Fruit fly (Drosophila melanogaster) whole organism, wandering third instar larva: Measurements from ENCODE around the gene DopEcR.
A peak's percentile ranks its signal among the peaks of the same experiment; 100 is the strongest.

Experiments
- Dfd ChIP-seq: fragments of >200 bp; optimal IDR thresholded peaks from 2 replicates; lab custom pipeline; 2017; ENCODE audit warnings: missing biosample characterization, missing genetic modification characterization
- N ChIP-seq: fragments of >200 bp; optimal IDR thresholded peaks from 2 replicates; lab custom pipeline; 2018; ENCODE audit warnings: missing biosample characterization, missing external identifiers, missing genetic modification characterization
- brk ChIP-seq: fragments of 200-800 bp; sonication (Bioruptor generic); optimal IDR thresholded peaks from 2 replicates; lab custom pipeline; 2016; ENCODE audit warnings: missing biosample characterization, mild to moderate bottlenecking, missing genetic modification characterization
- h ChIP-seq: fragments of 200-800 bp; sonication (Bioruptor generic); optimal IDR thresholded peaks from 3 replicates; lab custom pipeline; 2016; ENCODE audit warnings: missing biosample characterization, mild to moderate bottlenecking, missing genetic modification characterization
- lola ChIP-seq: fragments of >200 bp; optimal IDR thresholded peaks from 2 replicates; lab custom pipeline; 2017; ENCODE audit warnings: missing biosample characterization, missing genetic modification characterization
- pan ChIP-seq: fragments of >200 bp; optimal IDR thresholded peaks from 2 replicates; lab custom pipeline; 2017
- sv ChIP-seq: fragments of 200-800 bp; sonication (Bioruptor generic); optimal IDR thresholded peaks from 3 replicates; lab custom pipeline; 2016; ENCODE audit warnings: missing biosample characterization, missing genetic modification characterization

DNA sequence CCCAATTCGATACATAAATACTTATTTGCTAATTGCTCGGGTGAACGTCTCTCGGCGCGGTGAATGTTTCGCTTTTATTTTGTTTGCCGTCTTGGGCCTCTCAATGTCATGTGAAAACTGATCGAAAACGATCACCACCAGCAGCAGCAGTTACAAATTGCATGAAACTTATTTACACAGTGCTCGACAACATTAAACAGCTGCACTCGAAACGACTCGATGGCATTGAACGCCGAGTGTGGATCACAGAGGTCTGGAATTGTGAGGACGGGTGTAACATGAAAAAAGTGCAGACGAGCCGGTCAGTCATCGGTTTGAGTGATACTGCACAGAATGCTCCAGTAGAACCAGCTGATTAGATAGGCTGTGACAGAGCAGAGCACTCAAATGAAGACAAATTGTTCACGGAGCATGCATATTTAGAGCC, 22.5 kb downstream of the DopEcR start:
- TF ChIP-seq h (GFP tag; lab: Kevin White, UChicago) (peak; percentile 75), N (no peak), pan (no peak), lola (GFP tag; lab: Kevin White, UChicago) (no peak), sv (GFP tag; lab: Kevin White, UChicago) (no peak), Dfd (GFP tag; lab: Kevin White, UChicago) (no peak), brk (GFP tag; lab: Kevin White, UChicago) (no peak)
